Fruit fly (Drosophila melanogaster) whole organism, embryonic: ENCODE results near the gene armi.
A peak's percentile ranks its signal among the peaks of the same experiment; 100 is the strongest.

ENCODE experiments used
- Abd-B ChIP-seq: fragments of 200-800 bp; sonication (Bioruptor generic); optimal IDR thresholded peaks from 2 replicates; lab custom pipeline; 2018; ENCODE audit warnings: missing biosample characterization, mild to moderate bottlenecking, missing genetic modification characterization, moderate library complexity
- C15 ChIP-seq: fragments of 200-800 bp; sonication (Bioruptor generic); IDR thresholded peaks from 3 replicates; pipeline ENCODE4 v1.3.6; 2022; ENCODE audit warnings: missing biosample characterization, missing genetic modification characterization
- CG11398 ChIP-seq: fragments of 200-800 bp; sonication (Bioruptor generic); optimal IDR thresholded peaks from 2 replicates; lab custom pipeline; 2016; ENCODE audit warnings: missing biosample characterization, missing genetic modification characterization
- CG11560 ChIP-seq: fragments of 200-800 bp; sonication (Bioruptor generic); IDR thresholded peaks from 3 replicates; pipeline ENCODE4 v1.3.6; 2022; ENCODE audit warnings: missing biosample characterization, missing genetic modification characterization
- CG11696 ChIP-seq: fragments of 200-800 bp; sonication (Bioruptor generic); IDR thresholded peaks from 2 replicates; pipeline ENCODE4 v1.3.6; 2022; ENCODE audit warnings: missing biosample characterization, missing genetic modification characterization
- CG11723 ChIP-seq: fragments of 200-800 bp; sonication (Bioruptor generic); optimal IDR thresholded peaks from 2 replicates; lab custom pipeline; 2017; ENCODE audit warnings: missing biosample characterization, mild to moderate bottlenecking, missing genetic modification characterization
- CG13287 ChIP-seq: fragments of 200-800 bp; sonication (Bioruptor generic); IDR thresholded peaks from 2 replicates; pipeline ENCODE4 v1.3.6; 2022; ENCODE audit warnings: missing biosample characterization, missing genetic modification characterization; ENCODE audit not compliant: partially characterized antibody
- CG14014 ChIP-seq: fragments of 200-800 bp; sonication (Bioruptor generic); IDR thresholded peaks from 2 replicates; pipeline ENCODE4 v1.3.6; 2022; ENCODE audit warnings: missing biosample characterization, missing genetic modification characterization
- CG2120 ChIP-seq: fragments of 200-800 bp; sonication (Bioruptor generic); optimal IDR thresholded peaks from 3 replicates; lab custom pipeline; 2016; ENCODE audit warnings: missing biosample characterization, missing genetic modification characterization
- CG34224 ChIP-seq: fragments of 200-800 bp; sonication (Bioruptor generic); IDR thresholded peaks from 3 replicates; pipeline ENCODE4 v1.3.6; 2022; ENCODE audit warnings: missing biosample characterization, missing genetic modification characterization; ENCODE audit not compliant: partially characterized antibody
- CG34376 ChIP-seq: fragments of 200-800 bp; sonication (Bioruptor generic); optimal IDR thresholded peaks from 2 replicates; lab custom pipeline; 2018; ENCODE audit warnings: missing biosample characterization, mild to moderate bottlenecking, missing genetic modification characterization
- CG4360 ChIP-seq: fragments of 200-800 bp; sonication (Bioruptor generic); IDR thresholded peaks from 2 replicates; pipeline ENCODE4 v1.3.6; 2022; ENCODE audit warnings: missing biosample characterization, missing genetic modification characterization
- CG4730 ChIP-seq: fragments of 200-800 bp; sonication (Bioruptor generic); IDR thresholded peaks from 2 replicates; pipeline ENCODE4 v1.3.6; 2022; ENCODE audit warnings: missing biosample characterization, missing genetic modification characterization
- CG5180 ChIP-seq: fragments of 200-800 bp; sonication (Bioruptor generic); optimal IDR thresholded peaks from 3 replicates; lab custom pipeline; 2017; ENCODE audit warnings: missing biosample characterization, missing genetic modification characterization, mild to moderate bottlenecking, moderate library complexity, missing genetic modification reagents
- CG6175 ChIP-seq: fragments of 200-800 bp; sonication (Bioruptor generic); IDR thresholded peaks from 3 replicates; pipeline ENCODE4 v1.3.6; 2022; ENCODE audit warnings: missing biosample characterization, missing genetic modification characterization
- CG6254 ChIP-seq: fragments of 200-800 bp; sonication (Bioruptor generic); optimal IDR thresholded peaks from 3 replicates; lab custom pipeline; 2017; ENCODE audit warnings: mild to moderate bottlenecking, missing biosample characterization, missing genetic modification reagents, missing genetic modification characterization
- CG6654 ChIP-seq: fragments of 200-800 bp; sonication (Bioruptor generic); optimal IDR thresholded peaks from 2 replicates; lab custom pipeline; 2017; ENCODE audit warnings: missing biosample characterization, mild to moderate bottlenecking, missing genetic modification characterization
- CG7372 ChIP-seq: fragments of 200-800 bp; sonication (Bioruptor generic); IDR thresholded peaks from 2 replicates; pipeline ENCODE4 v1.3.6; 2022; ENCODE audit warnings: missing biosample characterization, missing genetic modification characterization
- CG7928 ChIP-seq: fragments of 200-800 bp; sonication (Bioruptor generic); optimal IDR thresholded peaks from 2 replicates; lab custom pipeline; 2017; ENCODE audit warnings: missing biosample characterization, mild to moderate bottlenecking, missing genetic modification characterization
- CHES-1-like ChIP-seq: fragments of 200-800 bp; sonication (Bioruptor generic); optimal IDR thresholded peaks from 2 replicates; lab custom pipeline; 2016; ENCODE audit warnings: missing biosample characterization, missing genetic modification characterization
- CrebB ChIP-seq: fragments of 200-800 bp; sonication (Bioruptor generic); optimal IDR thresholded peaks from 3 replicates; lab custom pipeline; 2018; ENCODE audit warnings: missing biosample characterization, mild to moderate bottlenecking, missing genetic modification characterization
- D19A ChIP-seq: fragments of 200-800 bp; optimal IDR thresholded peaks from 3 replicates; lab custom pipeline; 2019; ENCODE audit warnings: missing biosample characterization, mild to moderate bottlenecking, missing genetic modification characterization, moderate library complexity
- Dref ChIP-seq: fragments of 200-800 bp; sonication (Bioruptor generic); IDR thresholded peaks from 2 replicates; pipeline ENCODE4 v1.3.6; 2022; ENCODE audit warnings: missing biosample characterization, missing genetic modification characterization
- HmgZ ChIP-seq: fragments of 200-800 bp; sonication (Bioruptor generic); optimal IDR thresholded peaks from 2 replicates; lab custom pipeline; 2018; ENCODE audit warnings: missing biosample characterization, mild to moderate bottlenecking, missing genetic modification characterization
- Hr3 ChIP-seq: fragments of 200-800 bp; sonication (Bioruptor generic); optimal IDR thresholded peaks from 3 replicates; lab custom pipeline; 2016; ENCODE audit warnings: missing biosample characterization, missing genetic modification characterization
- Kr ChIP-seq: fragments of 200-800 bp; sonication (Bioruptor generic); optimal IDR thresholded peaks from 2 replicates; lab custom pipeline; 2017; ENCODE audit warnings: missing biosample characterization, mild to moderate bottlenecking, missing genetic modification characterization
- MTF-1 ChIP-seq: fragments of 200-800 bp; sonication (Bioruptor generic); optimal IDR thresholded peaks from 2 replicates; lab custom pipeline; 2018; ENCODE audit warnings: missing biosample characterization, mild to moderate bottlenecking, missing genetic modification characterization, borderline replicate concordance
- Meics ChIP-seq: fragments of 200-800 bp; sonication (Bioruptor generic); optimal IDR thresholded peaks from 2 replicates; lab custom pipeline; 2017; ENCODE audit warnings: missing biosample characterization, mild to moderate bottlenecking, missing genetic modification characterization
- Nf-YB ChIP-seq: fragments of 200-800 bp; sonication (Bioruptor generic); optimal IDR thresholded peaks from 3 replicates; lab custom pipeline; 2019; ENCODE audit warnings: missing biosample characterization, mild to moderate bottlenecking, missing genetic modification characterization, moderate library complexity
- Sox102F ChIP-seq: fragments of 200-800 bp; sonication (Bioruptor generic); optimal IDR thresholded peaks from 2 replicates; lab custom pipeline; 2018; ENCODE audit warnings: missing biosample characterization, mild to moderate bottlenecking, missing genetic modification characterization, moderate library complexity
- Sry-β ChIP-seq: fragments of 200-800 bp; sonication (Bioruptor generic); optimal IDR thresholded peaks from 2 replicates; lab custom pipeline; 2018; ENCODE audit warnings: missing biosample characterization, mild to moderate bottlenecking, missing genetic modification characterization, moderate library complexity
- az2 ChIP-seq: fragments of 200-800 bp; sonication (Bioruptor generic); optimal IDR thresholded peaks from 3 replicates; lab custom pipeline; 2016; ENCODE audit warnings: missing biosample characterization, missing genetic modification characterization
- bowl ChIP-seq: fragments of 200-800 bp; sonication (Bioruptor generic); IDR thresholded peaks from 2 replicates; pipeline ENCODE4 v1.3.6; 2022; ENCODE audit warnings: missing biosample characterization, missing genetic modification characterization
- cwo ChIP-seq: fragments of 200-800 bp; sonication (Bioruptor generic); optimal IDR thresholded peaks from 3 replicates; lab custom pipeline; 2017; ENCODE audit warnings: missing biosample characterization, missing genetic modification characterization, mild to moderate bottlenecking, moderate library complexity, missing genetic modification reagents
- dmrt99B ChIP-seq: fragments of 200-800 bp; sonication (Bioruptor generic); optimal IDR thresholded peaks from 2 replicates; lab custom pipeline; 2018; ENCODE audit warnings: missing biosample characterization, mild to moderate bottlenecking, missing genetic modification characterization, moderate library complexity
- gfzf ChIP-seq: fragments of 200-800 bp; sonication (Bioruptor generic); optimal IDR thresholded peaks from 2 replicates; lab custom pipeline; 2016; ENCODE audit warnings: missing biosample characterization, mild to moderate bottlenecking, missing genetic modification characterization, moderate library complexity
- hb ChIP-seq: fragments of 200-800 bp; sonication (Bioruptor generic); IDR thresholded peaks from 3 replicates; pipeline ENCODE4 v1.3.6; 2022; ENCODE audit warnings: missing biosample characterization, missing genetic modification characterization; ENCODE audit not compliant: partially characterized antibody
- hbn ChIP-seq: fragments of 200-800 bp; sonication (Bioruptor generic); IDR thresholded peaks from 2 replicates; pipeline ENCODE4 v1.3.6; 2022; ENCODE audit warnings: missing biosample characterization, missing genetic modification characterization; ENCODE audit not compliant: partially characterized antibody
- her ChIP-seq: fragments of 200-800 bp; sonication (Bioruptor generic); optimal IDR thresholded peaks from 2 replicates; lab custom pipeline; 2016; ENCODE audit warnings: missing biosample characterization, missing genetic modification characterization
- jumu ChIP-seq: fragments of 200-800 bp; sonication (Bioruptor generic); optimal IDR thresholded peaks from 3 replicates; lab custom pipeline; 2016; ENCODE audit warnings: missing biosample characterization, missing genetic modification characterization
- kah ChIP-seq: fragments of 200-800 bp; sonication (Bioruptor generic); optimal IDR thresholded peaks from 2 replicates; lab custom pipeline; 2018; ENCODE audit warnings: missing biosample characterization, mild to moderate bottlenecking, missing genetic modification characterization
- ken ChIP-seq: fragments of 200-800 bp; sonication (Bioruptor generic); IDR thresholded peaks from 3 replicates; pipeline ENCODE4 v1.3.6; 2022; ENCODE audit warnings: missing biosample characterization, missing genetic modification characterization
- klu ChIP-seq: fragments of 200-800 bp; sonication (Bioruptor generic); IDR thresholded peaks from 2 replicates; pipeline ENCODE4 v1.3.6; 2022; ENCODE audit warnings: missing biosample characterization, missing genetic modification characterization
- lilli ChIP-seq: fragments of 200-800 bp; sonication (Bioruptor generic); optimal IDR thresholded peaks from 3 replicates; lab custom pipeline; 2016; ENCODE audit warnings: missing biosample characterization, missing genetic modification characterization
- luna ChIP-seq: fragments of 200-800 bp; sonication (Bioruptor generic); optimal IDR thresholded peaks from 2 replicates; lab custom pipeline; 2016; ENCODE audit warnings: missing biosample characterization, missing genetic modification characterization
- peb ChIP-seq: fragments of 200-800 bp; sonication (Bioruptor generic); IDR thresholded peaks from 2 replicates; pipeline ENCODE4 v1.3.6; 2022; ENCODE audit warnings: missing biosample characterization, missing genetic modification characterization
- shn ChIP-seq: fragments of 200-800 bp; sonication (Bioruptor generic); optimal IDR thresholded peaks from 3 replicates; lab custom pipeline; 2016; ENCODE audit warnings: missing biosample characterization, missing genetic modification characterization
- sisA ChIP-seq: fragments of 200-800 bp; sonication (Bioruptor generic); IDR thresholded peaks from 2 replicates; pipeline ENCODE4 v1.3.6; 2022; ENCODE audit warnings: missing biosample characterization, missing genetic modification characterization
- slou ChIP-seq: fragments of 200-800 bp; sonication (Bioruptor generic); optimal IDR thresholded peaks from 3 replicates; lab custom pipeline; 2016; ENCODE audit warnings: missing biosample characterization, missing genetic modification characterization

The armi gene

dm6 chr3L:3460402-3461027, 602 bp upstream of the armi start, which contains the start of gene eIF5B (continued):
- TF ChIP-seq C15 (GFP tag; lab: Robert Waterston, UW) (peak; percentile 61; the same call in 1 of the 3 replicates), dmrt99B (tag; lab: Kevin White, UChicago) (peak; percentile 76), jumu (GFP tag; lab: Kevin White, UChicago) (no peak), CG13287 (GFP tag; lab: Robert Waterston, UW) (peak; percentile 38; the same call in 1 of the 2 replicates), CG2120 (GFP tag; lab: Kevin White, UChicago) (peak; percentile 77), CG11398 (GFP tag; lab: Kevin White, UChicago) (no peak), CrebB (tag; lab: Kevin White, UChicago) (peak; percentile 28), sisA (peak; percentile 85), hb (no peak), cwo (GFP tag; lab: Kevin White, UChicago) (peak; percentile 32), CG6175 (peak; percentile 74; the same call in 2 of the 3 replicates), az2 (GFP tag; lab: Kevin White, UChicago) (peak; percentile 85), CG34376 (peak; percentile 24), CG4730 (peak; percentile 64; the same call in 1 of the 2 replicates), CG14014 (GFP tag; lab: Robert Waterston, UW) (peak; percentile 79), ken (GFP tag; lab: Robert Waterston, UW) (peak; percentile 79), CG7372 (GFP tag; lab: Robert Waterston, UW) (peak; percentile 78), Sox102F (GFP tag; lab: Kevin White, UChicago) (peak; percentile 79), CG11560 (tag; lab: Robert Waterston, UW) (peak; percentile 70), HmgZ (tag; lab: Kevin White, UChicago) (peak; percentile 77), D19A (tag; lab: Kevin White, UChicago) (peak; percentile 66), shn (GFP tag; lab: Kevin White, UChicago) (peak; percentile 46), CHES-1-like (GFP tag; lab: Kevin White, UChicago) (peak; percentile 22), Kr (GFP tag; lab: Kevin White, UChicago) (no peak), Dref (GFP tag; lab: Robert Waterston, UW) (peak; percentile 66), hbn (no peak), her (GFP tag; lab: Kevin White, UChicago) (no peak), CG6654 (GFP tag; lab: Kevin White, UChicago) (peak; percentile 44), peb (GFP tag; lab: Robert Waterston, UW) (peak; percentile 55; the same call in 1 of the 2 replicates), CG5180 (GFP tag; lab: Kevin White, UChicago) (no peak), gfzf (GFP tag; lab: Kevin White, UChicago) (peak; percentile 65), luna (GFP tag; lab: Kevin White, UChicago) (no peak), CG11723 (peak; percentile 72), CG6254 (GFP tag; lab: Kevin White, UChicago) (peak; percentile 11), slou (GFP tag; lab: Kevin White, UChicago) (peak; percentile 67), Abd-B (GFP tag; lab: Kevin White, UChicago) (peak; percentile 82), lilli (GFP tag; lab: Kevin White, UChicago) (peak; percentile 69), bowl (peak; percentile 61; the same call in 1 of the 2 replicates), CG4360 (GFP tag; lab: Robert Waterston, UW) (no peak), Meics (GFP tag; lab: Kevin White, UChicago) (peak; percentile 69), klu (peak; percentile 82), CG34224 (GFP tag; lab: Robert Waterston, UW) (peak; percentile 17; the same call in 1 of the 3 replicates), Nf-YB (GFP tag; lab: Kevin White, UChicago) (peak; percentile 62), MTF-1 (peak; percentile 23), Sry-β (GFP tag; lab: Kevin White, UChicago) (peak; percentile 1), kah (no peak), CG7928 (peak; percentile 19), CG11696 (GFP tag; lab: Robert Waterston, UW) (peak; percentile 51; the same call in 1 of the 2 replicates), Hr3 (GFP tag; lab: Kevin White, UChicago) (peak; percentile 83)
